Fruit fly (Drosophila melanogaster) whole organism, embryonic: ENCODE data around the gene Dora.
A peak's percentile ranks its signal among the peaks of the same experiment; 100 is the strongest.

Experiments used
- Aef1 ChIP-seq: fragments of 200-800 bp; sonication (Bioruptor generic); IDR thresholded peaks from 3 replicates; pipeline ENCODE4 v1.3.6; 2022; ENCODE audit warnings: missing biosample characterization, missing genetic modification characterization
- Antp ChIP-seq: fragments of 200-800 bp; sonication (Bioruptor generic); optimal IDR thresholded peaks from 3 replicates; lab custom pipeline; 2016; ENCODE audit warnings: missing biosample characterization, missing genetic modification characterization
- Asciz ChIP-seq: fragments of 200-800 bp; sonication (Bioruptor generic); optimal IDR thresholded peaks from 2 replicates; lab custom pipeline; 2017; ENCODE audit warnings: missing biosample characterization, mild to moderate bottlenecking, missing genetic modification characterization, missing genetic modification reagents
- CG10274 ChIP-seq: fragments of 200-800 bp; sonication (Bioruptor generic); optimal IDR thresholded peaks from 3 replicates; lab custom pipeline; 2017; ENCODE audit warnings: missing biosample characterization, mild to moderate bottlenecking, missing genetic modification characterization
- CG10431 ChIP-seq: fragments of 200-800 bp; sonication (Bioruptor generic); optimal IDR thresholded peaks from 3 replicates; lab custom pipeline; 2018; ENCODE audit warnings: missing biosample characterization, mild to moderate bottlenecking, missing genetic modification characterization
- CG1647 ChIP-seq: fragments of 200-800 bp; sonication (Bioruptor generic); optimal IDR thresholded peaks from 3 replicates; lab custom pipeline; 2016; ENCODE audit warnings: missing biosample characterization, missing genetic modification characterization
- CG18599 ChIP-seq: fragments of 200-800 bp; sonication (Bioruptor generic); optimal IDR thresholded peaks from 3 replicates; lab custom pipeline; 2017; ENCODE audit warnings: missing biosample characterization, missing genetic modification characterization, mild to moderate bottlenecking, moderate library complexity, missing genetic modification reagents
- CG18619 ChIP-seq: fragments of 200-800 bp; sonication (Bioruptor generic); optimal IDR thresholded peaks from 3 replicates; lab custom pipeline; 2017; ENCODE audit warnings: missing biosample characterization, mild to moderate bottlenecking, missing genetic modification characterization
- CG2199 ChIP-seq: fragments of 200-800 bp; sonication (Bioruptor generic); IDR thresholded peaks from 3 replicates; pipeline ENCODE4 v1.3.6; 2022; ENCODE audit warnings: missing biosample characterization, missing genetic modification characterization
- CG2875 ChIP-seq: fragments of 200-800 bp; sonication (Bioruptor generic); optimal IDR thresholded peaks from 2 replicates; lab custom pipeline; 2017; ENCODE audit warnings: missing biosample characterization, mild to moderate bottlenecking, missing genetic modification characterization, missing genetic modification reagents
- CG3163 ChIP-seq: fragments of 200-800 bp; sonication (Bioruptor generic); optimal IDR thresholded peaks from 3 replicates; lab custom pipeline; 2016; ENCODE audit warnings: missing biosample characterization, missing genetic modification characterization
- CG32767 ChIP-seq: fragments of 200-800 bp; sonication (Bioruptor generic); IDR thresholded peaks from 2 replicates; pipeline ENCODE4 v1.3.6; 2022; ENCODE audit warnings: missing biosample characterization, missing genetic modification characterization
- CG4282 ChIP-seq: fragments of 200-800 bp; sonication (Bioruptor generic); optimal IDR thresholded peaks from 2 replicates; lab custom pipeline; 2016; ENCODE audit warnings: missing biosample characterization, missing genetic modification characterization
- CG43689 ChIP-seq: fragments of 200-800 bp; sonication (Bioruptor generic); IDR thresholded peaks from 2 replicates; pipeline ENCODE4 v1.3.6; 2022; ENCODE audit warnings: missing biosample characterization, missing genetic modification characterization
- CG5180 ChIP-seq: fragments of 200-800 bp; sonication (Bioruptor generic); optimal IDR thresholded peaks from 3 replicates; lab custom pipeline; 2017; ENCODE audit warnings: missing biosample characterization, missing genetic modification characterization, mild to moderate bottlenecking, moderate library complexity, missing genetic modification reagents
- CG6175 ChIP-seq: fragments of 200-800 bp; sonication (Bioruptor generic); IDR thresholded peaks from 3 replicates; pipeline ENCODE4 v1.3.6; 2022; ENCODE audit warnings: missing biosample characterization, missing genetic modification characterization
- CG6654 ChIP-seq: fragments of 200-800 bp; sonication (Bioruptor generic); optimal IDR thresholded peaks from 2 replicates; lab custom pipeline; 2017; ENCODE audit warnings: missing biosample characterization, mild to moderate bottlenecking, missing genetic modification characterization
- CG7357 ChIP-seq: fragments of 200-800 bp; sonication (Bioruptor generic); IDR thresholded peaks from 3 replicates; pipeline ENCODE4 v1.3.6; 2022; ENCODE audit warnings: missing biosample characterization, missing genetic modification characterization
- CG7963 ChIP-seq: fragments of 200-800 bp; sonication (Bioruptor generic); IDR thresholded peaks from 3 replicates; pipeline ENCODE4 v1.3.6; 2022; ENCODE audit warnings: missing biosample characterization, missing genetic modification characterization; ENCODE audit not compliant: partially characterized antibody
- CG8924 ChIP-seq: fragments of 200-800 bp; optimal IDR thresholded peaks from 3 replicates; lab custom pipeline; 2019; ENCODE audit warnings: missing biosample characterization, mild to moderate bottlenecking, missing genetic modification characterization, moderate library complexity
- Camta ChIP-seq: fragments of 200-800 bp; sonication (Bioruptor generic); optimal IDR thresholded peaks from 2 replicates; lab custom pipeline; 2016; ENCODE audit warnings: missing biosample characterization, missing genetic modification characterization
- D ChIP-seq, 2 experiments: fragments of 200-800 bp in 1 of 2; fragments of >200 bp in 1 of 2; sonication (Bioruptor generic) in 1 of 2; optimal IDR thresholded peaks; 2 replicates in 1 of 2; 3 replicates in 1 of 2; lab custom pipeline; 2017; ENCODE audit warnings: mild to moderate bottlenecking in 1 of 2, missing biosample characterization in 1 of 2, missing genetic modification characterization in 1 of 2, missing genetic modification reagents in 1 of 2
- E2f1 ChIP-seq: fragments of 200-800 bp; sonication (Bioruptor generic); IDR thresholded peaks from 2 replicates; pipeline ENCODE4 v1.3.6; 2022; ENCODE audit warnings: missing biosample characterization, missing genetic modification characterization
- Fer1 ChIP-seq: fragments of 200-800 bp; sonication (Bioruptor generic); optimal IDR thresholded peaks from 2 replicates; lab custom pipeline; 2017; ENCODE audit warnings: missing biosample characterization, mild to moderate bottlenecking, missing genetic modification characterization
- Gsc ChIP-seq: fragments of 200-800 bp; sonication (Bioruptor generic); IDR thresholded peaks from 2 replicates; pipeline ENCODE4 v1.3.6; 2022; ENCODE audit warnings: missing biosample characterization, missing genetic modification characterization
- HLH3B ChIP-seq: fragments of 200-800 bp; sonication (Bioruptor generic); IDR thresholded peaks from 2 replicates; pipeline ENCODE4 v1.3.6; 2022; ENCODE audit warnings: missing biosample characterization, missing genetic modification characterization
- Hr51 ChIP-seq, 2 experiments: fragments of 200-800 bp; sonication (Bioruptor generic); optimal IDR thresholded peaks; 2 replicates in 1 of 2; 3 replicates in 1 of 2; lab custom pipeline; 2016 to 2018; ENCODE audit warnings: missing biosample characterization in 2 of 2, missing genetic modification characterization in 2 of 2, mild to moderate bottlenecking in 1 of 2, moderate library complexity in 1 of 2
- Jarid2 ChIP-seq: fragments of 200-800 bp; sonication (Bioruptor generic); optimal IDR thresholded peaks from 3 replicates; lab custom pipeline; 2017; ENCODE audit warnings: mild to moderate bottlenecking, missing biosample characterization, missing genetic modification reagents, missing genetic modification characterization
- NC2α ChIP-seq: fragments of 200-800 bp; sonication (Bioruptor generic); optimal IDR thresholded peaks from 2 replicates; lab custom pipeline; 2016; ENCODE audit warnings: missing biosample characterization, missing genetic modification characterization
- NK7.1 ChIP-seq: fragments of 200-800 bp; sonication (Bioruptor generic); optimal IDR thresholded peaks from 3 replicates; lab custom pipeline; 2016; ENCODE audit warnings: missing biosample characterization, missing genetic modification characterization
- Ptx1 ChIP-seq: fragments of 200-800 bp; sonication (Bioruptor generic); IDR thresholded peaks from 2 replicates; pipeline ENCODE4 v1.3.6; 2022; ENCODE audit warnings: missing biosample characterization, missing genetic modification characterization
- ato ChIP-seq: fragments of 200-800 bp; sonication (Bioruptor generic); IDR thresholded peaks from 2 replicates; pipeline ENCODE4 v1.3.6; 2022; ENCODE audit warnings: missing biosample characterization, missing genetic modification characterization; ENCODE audit not compliant: partially characterized antibody
- bab2 ChIP-seq: fragments of 200-800 bp; sonication (Bioruptor generic); optimal IDR thresholded peaks from 2 replicates; lab custom pipeline; 2016; ENCODE audit warnings: missing biosample characterization, missing genetic modification characterization
- bowl ChIP-seq: fragments of 200-800 bp; sonication (Bioruptor generic); IDR thresholded peaks from 2 replicates; pipeline ENCODE4 v1.3.6; 2022; ENCODE audit warnings: missing biosample characterization, missing genetic modification characterization
- crol ChIP-seq: fragments of 200-800 bp; sonication (Bioruptor generic); IDR thresholded peaks from 2 replicates; pipeline ENCODE4 v1.3.6; 2022; ENCODE audit warnings: missing biosample characterization, missing genetic modification characterization
- dysf ChIP-seq: fragments of 200-800 bp; sonication (Bioruptor generic); IDR thresholded peaks from 3 replicates; pipeline ENCODE4 v1.3.6; 2022; ENCODE audit warnings: missing biosample characterization, missing genetic modification characterization
- fu2 ChIP-seq: fragments of 200-800 bp; sonication (Bioruptor generic); optimal IDR thresholded peaks from 2 replicates; lab custom pipeline; 2016; ENCODE audit warnings: missing biosample characterization, missing genetic modification characterization
- insv ChIP-seq, 2 experiments: fragments of 200-800 bp; sonication (Bioruptor generic); optimal IDR thresholded peaks; 3 replicates each; lab custom pipeline; 2016 to 2018; ENCODE audit warnings: missing biosample characterization in 2 of 2, missing genetic modification characterization in 2 of 2
- org-1 ChIP-seq: fragments of 200-800 bp; sonication (Bioruptor generic); optimal IDR thresholded peaks from 2 replicates; lab custom pipeline; 2017; ENCODE audit warnings: missing biosample characterization, missing genetic modification characterization
- psq ChIP-seq: fragments of 200-800 bp; sonication (Bioruptor generic); optimal IDR thresholded peaks from 2 replicates; lab custom pipeline; 2017; ENCODE audit warnings: missing biosample characterization, missing genetic modification characterization
- salm ChIP-seq: fragments of 200-800 bp; sonication (Bioruptor generic); optimal IDR thresholded peaks from 2 replicates; lab custom pipeline; 2018; ENCODE audit warnings: missing biosample characterization, mild to moderate bottlenecking, missing genetic modification characterization
- sc ChIP-seq, 3 experiments: fragments of >200 bp in 2 of 3; fragments of 200-800 bp in 1 of 3; sonication (Bioruptor generic) in 1 of 3; optimal IDR thresholded peaks; 2 replicates in 2 of 3; 3 replicates in 1 of 3; lab custom pipeline; 2017; ENCODE audit warnings: mild to moderate bottlenecking in 1 of 3, missing biosample characterization in 1 of 3, missing genetic modification characterization in 1 of 3, missing genetic modification reagents in 1 of 3
- scrt ChIP-seq: fragments of 200-800 bp; sonication (Bioruptor generic); optimal IDR thresholded peaks from 2 replicates; lab custom pipeline; 2018; ENCODE audit warnings: missing biosample characterization, mild to moderate bottlenecking, missing genetic modification characterization, moderate library complexity
- sens-2 ChIP-seq: fragments of 200-800 bp; sonication (Bioruptor generic); IDR thresholded peaks from 2 replicates; pipeline ENCODE4 v1.3.6; 2022; ENCODE audit warnings: missing biosample characterization, missing genetic modification characterization
- sim ChIP-seq: fragments of 200-800 bp; sonication (Bioruptor generic); IDR thresholded peaks from 2 replicates; pipeline ENCODE4 v1.3.6; 2022; ENCODE audit warnings: missing biosample characterization, missing genetic modification characterization
- tio ChIP-seq: fragments of 200-800 bp; sonication (Bioruptor generic); optimal IDR thresholded peaks from 2 replicates; lab custom pipeline; 2017; ENCODE audit warnings: missing biosample characterization, missing genetic modification characterization, inconsistent platforms
- trem ChIP-seq: fragments of 200-800 bp; optimal IDR thresholded peaks from 3 replicates; lab custom pipeline; 2019; ENCODE audit warnings: missing biosample characterization, mild to moderate bottlenecking, missing genetic modification characterization, moderate library complexity
- zf30C ChIP-seq: fragments of 200-800 bp; sonication (Bioruptor generic); optimal IDR thresholded peaks from 3 replicates; lab custom pipeline; 2018; ENCODE audit warnings: missing biosample characterization, mild to moderate bottlenecking, missing genetic modification characterization

Dora gene

dm6 chrX:18920642-18921355 lies 57.0 kb downstream of the Dora start:
- TF ChIP-seq Aef1 (GFP tag; lab: Robert Waterston, UW) (no peak), fu2 (GFP tag; lab: Kevin White, UChicago) (no peak), bab2 (no peak), CG18599 (GFP tag; lab: Kevin White, UChicago) (no peak), Fer1 (no peak), Ptx1 (GFP tag; lab: Robert Waterston, UW) (peak; percentile 57; the same call in 1 of the 2 replicates), sc (optimal IDR thresholded peaks at IDR 0.05; lab: Kevin White, UChicago) (no peak), sc (GFP tag; optimal IDR thresholded peaks at IDR 0.05; lab: Kevin White, UChicago) (peak; percentile 36), CG32767 (GFP tag; lab: Robert Waterston, UW) (no peak), salm (tag; lab: Kevin White, UChicago) (peak; percentile 49), insv (GFP tag; optimal IDR thresholded peaks at IDR 0.05; lab: Kevin White, UChicago) (no peak), psq (GFP tag; lab: Kevin White, UChicago) (no peak), scrt (GFP tag; lab: Kevin White, UChicago) (no peak), tio (no peak), Camta (GFP tag; lab: Kevin White, UChicago) (peak; percentile 33), org-1 (GFP tag; lab: Kevin White, UChicago) (peak; percentile 37), CG1647 (GFP tag; lab: Kevin White, UChicago) (no peak), CG2199 (GFP tag; lab: Robert Waterston, UW) (no peak), ato (GFP tag; lab: Robert Waterston, UW) (no peak), Hr51 (GFP tag; optimal IDR thresholded peaks at IDR 0.05; lab: Kevin White, UChicago) (peak; percentile 2 to 58), CG6175 (GFP tag; lab: Robert Waterston, UW) (no peak), CG3163 (no peak), Antp (GFP tag; lab: Kevin White, UChicago) (peak; percentile 1), E2f1 (GFP tag; lab: Robert Waterston, UW) (peak; percentile 55), CG6654 (GFP tag; lab: Kevin White, UChicago) (no peak), CG5180 (GFP tag; lab: Kevin White, UChicago) (peak; percentile 60), CG7357 (peak; percentile 30; the same call in 1 of the 3 replicates), CG2875 (peak; percentile 37), dysf (GFP tag; lab: Robert Waterston, UW) (peak; percentile 38; the same call in 1 of the 3 replicates), crol (GFP tag; lab: Robert Waterston, UW) (peak; percentile 66), bowl (GFP tag; lab: Robert Waterston, UW) (no peak), NK7.1 (GFP tag; lab: Kevin White, UChicago) (no peak), trem (tag; lab: Kevin White, UChicago) (peak; percentile 14), sim (GFP tag; lab: Robert Waterston, UW) (0 out of 2 replicates have a peak, but pooled peaks have one; percentile 35), CG18619 (GFP tag; lab: Kevin White, UChicago) (no peak), sens-2 (GFP tag; lab: Robert Waterston, UW) (0 out of 2 replicates have a peak, but pooled peaks have one; percentile 24), Gsc (0 out of 2 replicates have a peak, but pooled peaks have one; percentile 9), CG10431 (GFP tag; lab: Kevin White, UChicago) (no peak), CG43689 (GFP tag; lab: Robert Waterston, UW) (no peak), Jarid2 (GFP tag; lab: Kevin White, UChicago) (peak; percentile 9), Asciz (GFP tag; lab: Kevin White, UChicago) (peak; percentile 17), CG7963 (GFP tag; lab: Robert Waterston, UW) (no peak), CG8924 (tag; lab: Kevin White, UChicago) (peak; percentile 43), CG10274 (no peak), zf30C (GFP tag; lab: Kevin White, UChicago) (peak; percentile 18), D (optimal IDR thresholded peaks at IDR 0.05; lab: Kevin White, UChicago) (no peak), D (GFP tag; optimal IDR thresholded peaks at IDR 0.05; lab: Kevin White, UChicago) (peak; percentile 39), HLH3B (GFP tag; lab: Robert Waterston, UW) (no peak; the same call in 1 of the 2 replicates), CG4282 (no peak), NC2α (GFP tag; lab: Kevin White, UChicago) (no peak)
